Fruit fly (Drosophila melanogaster) whole organism, embryonic: Measurements from ENCODE around the gene Ts.

ENCODE experiments used
- B-H1 ChIP-seq: fragments of 200-800 bp; sonication (Bioruptor generic); IDR thresholded peaks from 3 replicates; pipeline ENCODE4 v1.3.6; 2022; ENCODE audit warnings: missing biosample characterization, missing genetic modification characterization
- BEAF-32 ChIP-seq: fragments of 200-800 bp; sonication (Bioruptor generic); optimal IDR thresholded peaks from 3 replicates; lab custom pipeline; 2017; ENCODE audit warnings: missing biosample characterization, missing genetic modification characterization, mild to moderate bottlenecking, moderate library complexity, missing genetic modification reagents
- CG1024 ChIP-seq: fragments of 200-800 bp; sonication (Bioruptor generic); IDR thresholded peaks from 2 replicates; pipeline ENCODE4 v1.3.6; 2022; ENCODE audit warnings: missing biosample characterization, missing genetic modification characterization
- CG10654 ChIP-seq: fragments of 200-800 bp; sonication (Bioruptor generic); optimal IDR thresholded peaks from 2 replicates; lab custom pipeline; 2016; ENCODE audit warnings: missing biosample characterization, missing genetic modification characterization
- CG11560 ChIP-seq: fragments of 200-800 bp; sonication (Bioruptor generic); IDR thresholded peaks from 3 replicates; pipeline ENCODE4 v1.3.6; 2022; ENCODE audit warnings: missing biosample characterization, missing genetic modification characterization
- CG12391 ChIP-seq: fragments of 200-800 bp; sonication (Bioruptor generic); optimal IDR thresholded peaks from 3 replicates; lab custom pipeline; 2018; ENCODE audit warnings: missing biosample characterization, mild to moderate bottlenecking, missing genetic modification characterization, moderate library complexity
- CG13894 ChIP-seq: fragments of 200-800 bp; sonication (Bioruptor generic); optimal IDR thresholded peaks from 3 replicates; lab custom pipeline; 2018; ENCODE audit warnings: missing biosample characterization, mild to moderate bottlenecking, missing genetic modification characterization, moderate library complexity
- CG14050 ChIP-seq: fragments of 200-800 bp; sonication (Bioruptor generic); IDR thresholded peaks from 3 replicates; pipeline ENCODE4 v1.3.6; 2022; ENCODE audit warnings: missing biosample characterization, missing genetic modification characterization
- CG17612 ChIP-seq: fragments of 200-800 bp; sonication (Bioruptor generic); IDR thresholded peaks from 2 replicates; pipeline ENCODE4 v1.3.6; 2022; ENCODE audit warnings: missing biosample characterization, missing genetic modification characterization
- CG2116 ChIP-seq: fragments of 200-800 bp; sonication (Bioruptor generic); optimal IDR thresholded peaks from 3 replicates; lab custom pipeline; 2018; ENCODE audit warnings: missing biosample characterization, mild to moderate bottlenecking, missing genetic modification characterization
- CG2120 ChIP-seq: fragments of 200-800 bp; sonication (Bioruptor generic); optimal IDR thresholded peaks from 3 replicates; lab custom pipeline; 2016; ENCODE audit warnings: missing biosample characterization, missing genetic modification characterization
- CG4617 ChIP-seq: fragments of 200-800 bp; sonication (Bioruptor generic); optimal IDR thresholded peaks from 3 replicates; lab custom pipeline; 2016; ENCODE audit warnings: missing biosample characterization, missing genetic modification characterization, borderline replicate concordance
- CG6765 ChIP-seq: fragments of 200-800 bp; sonication (Bioruptor generic); optimal IDR thresholded peaks from 3 replicates; lab custom pipeline; 2017; ENCODE audit warnings: missing biosample characterization, mild to moderate bottlenecking, missing genetic modification characterization
- CG8359 ChIP-seq: fragments of 200-800 bp; sonication (Bioruptor generic); optimal IDR thresholded peaks from 2 replicates; lab custom pipeline; 2017; ENCODE audit warnings: missing biosample characterization, mild to moderate bottlenecking, missing genetic modification characterization, borderline replicate concordance
- CG8388 ChIP-seq: fragments of 200-800 bp; sonication (Bioruptor generic); optimal IDR thresholded peaks from 2 replicates; lab custom pipeline; 2019; ENCODE audit warnings: missing biosample characterization, mild to moderate bottlenecking, missing genetic modification characterization, moderate library complexity
- CG8924 ChIP-seq: fragments of 200-800 bp; optimal IDR thresholded peaks from 3 replicates; lab custom pipeline; 2019; ENCODE audit warnings: missing biosample characterization, mild to moderate bottlenecking, missing genetic modification characterization, moderate library complexity
- CG9215 ChIP-seq: fragments of 200-800 bp; sonication (Bioruptor generic); IDR thresholded peaks from 2 replicates; pipeline ENCODE4 v1.3.6; 2022; ENCODE audit warnings: missing biosample characterization, missing genetic modification characterization
- CG9437 ChIP-seq: fragments of 200-800 bp; sonication (Bioruptor generic); optimal IDR thresholded peaks from 2 replicates; lab custom pipeline; 2018; ENCODE audit warnings: missing biosample characterization, mild to moderate bottlenecking, missing genetic modification characterization
- Deaf1 ChIP-seq: fragments of 200-800 bp; optimal IDR thresholded peaks from 3 replicates; lab custom pipeline; 2019; ENCODE audit warnings: missing biosample characterization, mild to moderate bottlenecking, missing genetic modification characterization, moderate library complexity
- HLH3B ChIP-seq: fragments of 200-800 bp; sonication (Bioruptor generic); IDR thresholded peaks from 2 replicates; pipeline ENCODE4 v1.3.6; 2022; ENCODE audit warnings: missing biosample characterization, missing genetic modification characterization
- Hr3 ChIP-seq: fragments of 200-800 bp; sonication (Bioruptor generic); optimal IDR thresholded peaks from 3 replicates; lab custom pipeline; 2016; ENCODE audit warnings: missing biosample characterization, missing genetic modification characterization
- Lpt ChIP-seq: fragments of >200 bp; optimal IDR thresholded peaks from 2 replicates; lab custom pipeline; 2018; ENCODE audit warnings: missing biosample characterization, missing genetic modification characterization
- Mad ChIP-seq: fragments of 200-800 bp; sonication (Bioruptor generic); optimal IDR thresholded peaks from 2 replicates; lab custom pipeline; 2016; ENCODE audit warnings: missing biosample characterization, missing genetic modification characterization
- Med ChIP-seq: fragments of 200-800 bp; sonication (Bioruptor generic); peaks from one replicate; lab custom pipeline; 2016; ENCODE audit warnings: missing biosample characterization, missing genetic modification characterization, mild to moderate bottlenecking, inconsistent platforms, moderate library complexity
- NC2α ChIP-seq: fragments of 200-800 bp; sonication (Bioruptor generic); optimal IDR thresholded peaks from 2 replicates; lab custom pipeline; 2016; ENCODE audit warnings: missing biosample characterization, missing genetic modification characterization
- Nf-YB ChIP-seq: fragments of 200-800 bp; sonication (Bioruptor generic); optimal IDR thresholded peaks from 3 replicates; lab custom pipeline; 2019; ENCODE audit warnings: missing biosample characterization, mild to moderate bottlenecking, missing genetic modification characterization, moderate library complexity
- NfI ChIP-seq: fragments of 200-800 bp; sonication (Bioruptor generic); optimal IDR thresholded peaks from 3 replicates; lab custom pipeline; 2018; ENCODE audit warnings: missing biosample characterization, mild to moderate bottlenecking, missing genetic modification characterization, moderate library complexity
- Optix ChIP-seq: fragments of 200-800 bp; sonication (Bioruptor generic); IDR thresholded peaks from 3 replicates; pipeline ENCODE4 v1.3.6; 2022; ENCODE audit warnings: missing biosample characterization, missing genetic modification characterization
- Pdp1 ChIP-seq, 2 experiments: fragments of 200-800 bp; sonication (Bioruptor generic); optimal IDR thresholded peaks; 3 replicates each; lab custom pipeline; 2016; ENCODE audit warnings: missing biosample characterization in 2 of 2, missing genetic modification characterization in 2 of 2, mild to moderate bottlenecking in 1 of 2, moderate library complexity in 1 of 2
- Rfx ChIP-seq: fragments of 200-800 bp; sonication (Bioruptor generic); IDR thresholded peaks from 2 replicates; pipeline ENCODE4 v1.3.6; 2022; ENCODE audit warnings: missing biosample characterization, missing genetic modification characterization
- Ssrp ChIP-seq: fragments of 200-800 bp; sonication (Bioruptor generic); optimal IDR thresholded peaks from 2 replicates; lab custom pipeline; 2018; ENCODE audit warnings: missing biosample characterization, mild to moderate bottlenecking, missing genetic modification characterization, moderate library complexity
- YL-1 ChIP-seq: fragments of 200-800 bp; sonication (Bioruptor generic); optimal IDR thresholded peaks from 3 replicates; lab custom pipeline; 2017; ENCODE audit warnings: missing biosample characterization, mild to moderate bottlenecking, missing genetic modification characterization
- ase ChIP-seq: fragments of 200-800 bp; sonication (Bioruptor generic); IDR thresholded peaks from 3 replicates; pipeline ENCODE4 v1.3.6; 2022; ENCODE audit warnings: missing biosample characterization, missing genetic modification characterization
- emc ChIP-seq: fragments of 200-800 bp; sonication (Bioruptor generic); optimal IDR thresholded peaks from 2 replicates; lab custom pipeline; 2016; ENCODE audit warnings: missing biosample characterization, missing genetic modification characterization
- ewg ChIP-seq: fragments of 200-800 bp; sonication (Bioruptor generic); optimal IDR thresholded peaks from 3 replicates; lab custom pipeline; 2017; ENCODE audit warnings: mild to moderate bottlenecking, missing biosample characterization, missing genetic modification reagents, missing genetic modification characterization
- exex ChIP-seq: fragments of 200-800 bp; sonication (Bioruptor generic); optimal IDR thresholded peaks from 4 replicates; lab custom pipeline; 2018; ENCODE audit warnings: missing biosample characterization, mild to moderate bottlenecking, missing genetic modification characterization, moderate library complexity
- fd64A ChIP-seq: fragments of 200-800 bp; sonication (Bioruptor generic); optimal IDR thresholded peaks from 3 replicates; lab custom pipeline; 2018; ENCODE audit warnings: missing biosample characterization, mild to moderate bottlenecking, missing genetic modification characterization
- fd96Cb ChIP-seq: fragments of 200-800 bp; sonication (Bioruptor generic); optimal IDR thresholded peaks from 2 replicates; lab custom pipeline; 2018; ENCODE audit warnings: missing biosample characterization, mild to moderate bottlenecking, missing genetic modification characterization, moderate library complexity
- gcm2 ChIP-seq: fragments of 200-800 bp; sonication (Bioruptor generic); optimal IDR thresholded peaks from 2 replicates; lab custom pipeline; 2016; ENCODE audit warnings: missing biosample characterization, missing genetic modification characterization
- ham ChIP-seq: fragments of 200-800 bp; sonication (Bioruptor generic); IDR thresholded peaks from 2 replicates; pipeline ENCODE4 v1.3.6; 2022; ENCODE audit warnings: missing biosample characterization, missing genetic modification characterization
- hth ChIP-seq: fragments of >200 bp; optimal IDR thresholded peaks from 2 replicates; lab custom pipeline; 2017; ENCODE audit warnings: inconsistent platforms
- luna ChIP-seq: fragments of 200-800 bp; sonication (Bioruptor generic); optimal IDR thresholded peaks from 2 replicates; lab custom pipeline; 2016; ENCODE audit warnings: missing biosample characterization, missing genetic modification characterization
- mam ChIP-seq: fragments of 200-800 bp; sonication (Bioruptor generic); optimal IDR thresholded peaks from 3 replicates; lab custom pipeline; 2016; ENCODE audit warnings: missing biosample characterization, missing genetic modification characterization
- p53 ChIP-seq: fragments of 200-800 bp; sonication (Bioruptor generic); optimal IDR thresholded peaks from 2 replicates; lab custom pipeline; 2016; ENCODE audit warnings: missing biosample characterization, missing genetic modification characterization
- pzg ChIP-seq: fragments of 200-800 bp; sonication (Bioruptor generic); optimal IDR thresholded peaks from 3 replicates; lab custom pipeline; 2018; ENCODE audit warnings: missing biosample characterization, mild to moderate bottlenecking, missing genetic modification characterization, moderate library complexity
- sens ChIP-seq: fragments of 200-800 bp; sonication (Bioruptor generic); peaks from one replicate; lab custom pipeline; 2016; ENCODE audit warnings: missing biosample characterization, missing genetic modification characterization
- stwl ChIP-seq: fragments of 200-800 bp; sonication (Bioruptor generic); optimal IDR thresholded peaks from 3 replicates; lab custom pipeline; 2018; ENCODE audit warnings: missing biosample characterization, mild to moderate bottlenecking, missing genetic modification characterization, moderate library complexity
- tin ChIP-seq: fragments of 200-800 bp; sonication (Bioruptor generic); optimal IDR thresholded peaks from 3 replicates; lab custom pipeline; 2016; ENCODE audit warnings: missing biosample characterization, missing genetic modification characterization
- tx ChIP-seq: fragments of 200-800 bp; sonication (Bioruptor generic); optimal IDR thresholded peaks from 2 replicates; lab custom pipeline; 2016; ENCODE audit warnings: missing biosample characterization, missing genetic modification characterization
- unc-4 ChIP-seq: fragments of 200-800 bp; sonication (Bioruptor generic); IDR thresholded peaks from 2 replicates; pipeline ENCODE4 v1.3.6; 2022; ENCODE audit warnings: missing biosample characterization, missing genetic modification characterization; ENCODE audit not compliant: partially characterized antibody
- zfh1 ChIP-seq: fragments of 200-800 bp; sonication (Bioruptor generic); IDR thresholded peaks from 3 replicates; pipeline ENCODE4 v1.3.6; 2022; ENCODE audit warnings: missing biosample characterization, missing genetic modification characterization

Ts gene

dm6 chr2L:2976829-2977228 lies 7.4 kb upstream of the Ts start, which contains the start of the genes CG9641 and CG3165 (continued):
- TF ChIP-seq YL-1 (GFP tag; lab: Kevin White, UChicago), result peak; percentile 71
- TF ChIP-seq NC2α (GFP tag; lab: Kevin White, UChicago), result peak; percentile 70
- peak; percentile 74 for TF ChIP-seq fd96Cb (tag; lab: Kevin White, UChicago)
- TF ChIP-seq Nf-YB (GFP tag; lab: Kevin White, UChicago), result peak; percentile 51
- TF ChIP-seq ase, result peak; percentile 69
- peak; percentile 20; the same call in 1 of the 2 replicates for TF ChIP-seq ham (GFP tag; lab: Robert Waterston, UW)
- peak; percentile 87 for TF ChIP-seq CG12391
- peak; percentile 76 for TF ChIP-seq gcm2
- peak; percentile 72 for TF ChIP-seq p53 (GFP tag; lab: Kevin White, UChicago)
- peak; percentile 82 for TF ChIP-seq Hr3 (GFP tag; lab: Kevin White, UChicago)
- TF ChIP-seq zfh1 (GFP tag; lab: Robert Waterston, UW), result peak; percentile 86
- TF ChIP-seq stwl (tag; lab: Kevin White, UChicago), result peak; percentile 99
- peak; percentile 94 for TF ChIP-seq mam (GFP tag; lab: Kevin White, UChicago)
- peak; percentile 47 for TF ChIP-seq CG6765 (GFP tag; lab: Kevin White, UChicago)
- TF ChIP-seq CG2116, result peak; percentile 72
- TF ChIP-seq Med, result peak; percentile 98
- peak; percentile 74 for TF ChIP-seq emc (GFP tag; lab: Kevin White, UChicago)
- TF ChIP-seq unc-4 (GFP tag; lab: Robert Waterston, UW), result peak; percentile 97
- TF ChIP-seq CG4617 (GFP tag; lab: Kevin White, UChicago), result peak; percentile 86
- peak; percentile 81 for TF ChIP-seq CG10654
- peak; percentile 51 for TF ChIP-seq CG8359 (GFP tag; lab: Kevin White, UChicago)
- TF ChIP-seq hth (lab: Kevin White, UChicago), result no peak
- TF ChIP-seq Mad (GFP tag; lab: Kevin White, UChicago), result peak; percentile 88
- TF ChIP-seq Deaf1 (tag; lab: Kevin White, UChicago), result no peak
- peak; percentile 87 for TF ChIP-seq NfI
- peak; percentile 88 to 90 for TF ChIP-seq Pdp1 (GFP tag; optimal IDR thresholded peaks at IDR 0.05; lab: Kevin White, UChicago)
- peak; percentile 69; the same call in 1 of the 2 replicates for TF ChIP-seq CG17612
- no peak for TF ChIP-seq exex (tag; lab: Kevin White, UChicago)
- peak; percentile 50 for TF ChIP-seq fd64A (GFP tag; lab: Kevin White, UChicago)
- TF ChIP-seq CG14050 (GFP tag; lab: Robert Waterston, UW), result peak; percentile 46; the same call in 1 of the 3 replicates
- TF ChIP-seq Optix (GFP tag; lab: Robert Waterston, UW), result peak; percentile 80
- peak; percentile 82 for TF ChIP-seq CG8924 (tag; lab: Kevin White, UChicago)
- TF ChIP-seq CG9215 (GFP tag; lab: Robert Waterston, UW), result peak; percentile 88
- peak; percentile 69 for TF ChIP-seq CG9437
- TF ChIP-seq CG13894 (tag; lab: Kevin White, UChicago), result peak; percentile 86
- no peak for TF ChIP-seq Lpt (GFP tag; lab: Kevin White, UChicago)
- peak; percentile 21; the same call in 1 of the 2 replicates for TF ChIP-seq CG1024 (GFP tag; lab: Robert Waterston, UW)
- peak; percentile 62 for TF ChIP-seq B-H1 (GFP tag; lab: Robert Waterston, UW)
- peak; percentile 72; the same call in 2 of the 3 replicates for TF ChIP-seq CG11560 (tag; lab: Robert Waterston, UW)
- peak; percentile 92 for TF ChIP-seq CG2120 (GFP tag; lab: Kevin White, UChicago)
- peak; percentile 80 for TF ChIP-seq HLH3B (GFP tag; lab: Robert Waterston, UW)
- peak; percentile 72 for TF ChIP-seq CG8388
- TF ChIP-seq pzg, result peak; percentile 62
- TF ChIP-seq BEAF-32 (GFP tag; lab: Kevin White, UChicago), result peak; percentile 95
- peak; percentile 87 for TF ChIP-seq tx
- peak; percentile 79 for TF ChIP-seq Ssrp (tag; lab: Kevin White, UChicago)
- peak; percentile 98 for TF ChIP-seq sens (GFP tag; lab: Kevin White, UChicago)
- peak; percentile 93 for TF ChIP-seq tin (GFP tag; lab: Kevin White, UChicago)
- TF ChIP-seq luna (GFP tag; lab: Kevin White, UChicago), result peak; percentile 44
- TF ChIP-seq ewg (GFP tag; lab: Kevin White, UChicago), result peak; percentile 61
- peak; percentile 84 for TF ChIP-seq Rfx (GFP tag; lab: Robert Waterston, UW)
